Worm (Caenorhabditis elegans) whole organism, midembryonic: ENCODE data around the gene C54F6.6.
"Not testable (repeated sequence)": the region's sequence is repeated elsewhere in the genome, so short reads cannot be mapped to it uniquely, and the experiment has no call there.

ENCODE experiments used
- T22C8.4 ChIP-seq: fragments of 200-800 bp; sonication (Bioruptor generic); IDR thresholded peaks from 2 replicates; pipeline ENCODE4 v1.3.6; 2022; ENCODE audit warnings: missing genetic modification characterization, missing compliant biosample characterization
- cog-1 ChIP-seq: sonication (generic microtip); optimal IDR thresholded peaks from 2 replicates; lab custom pipeline; 2016; ENCODE audit warnings: missing genetic modification characterization, missing compliant biosample characterization
- flt-1 ChIP-seq: fragments of 200-800 bp; sonication (Bioruptor generic); IDR thresholded peaks from 2 replicates; pipeline ENCODE4 v1.3.6; 2022; ENCODE audit warnings: missing genetic modification characterization, missing compliant biosample characterization
- klf-2 ChIP-seq: fragments of 200-800 bp; sonication (Bioruptor generic); conservative IDR thresholded peaks from 2 replicates; pipeline ENCODE4 v1.3.6; 2022; ENCODE audit warnings: missing genetic modification reagents, missing genetic modification characterization, missing compliant biosample characterization
- med-1 ChIP-seq: sonication (generic microtip); optimal IDR thresholded peaks from 2 replicates; lab custom pipeline; 2017; ENCODE audit warnings: missing genetic modification characterization, mild to moderate bottlenecking, missing compliant biosample characterization, antibody characterized with exemption, missing genetic modification reagents; ENCODE audit not compliant: insufficient read depth
- ref-1 ChIP-seq: fragments of 200-800 bp; sonication (Bioruptor generic); conservative IDR thresholded peaks from 2 replicates; pipeline ENCODE4 v1.3.6; 2022; ENCODE audit warnings: missing genetic modification reagents, missing genetic modification characterization, missing compliant biosample characterization
- tab-1 ChIP-seq: fragments of 200-800 bp; sonication (Bioruptor generic); IDR thresholded peaks from 2 replicates; pipeline ENCODE4 v1.3.6; 2022; ENCODE audit warnings: missing genetic modification characterization, missing compliant biosample characterization
- ztf-23 ChIP-seq: fragments of 200-800 bp; sonication (Bioruptor generic); IDR thresholded peaks from 2 replicates; pipeline ENCODE4 v1.3.6; 2022; ENCODE audit warnings: missing genetic modification reagents, missing genetic modification characterization, missing compliant biosample characterization
- ztf-29 ChIP-seq: fragments of 200-800 bp; sonication (Bioruptor generic); IDR thresholded peaks from 2 replicates; pipeline ENCODE4 v1.3.6; 2022; ENCODE audit warnings: missing genetic modification reagents, missing genetic modification characterization, missing compliant biosample characterization

C54F6.6 gene

DNA sequence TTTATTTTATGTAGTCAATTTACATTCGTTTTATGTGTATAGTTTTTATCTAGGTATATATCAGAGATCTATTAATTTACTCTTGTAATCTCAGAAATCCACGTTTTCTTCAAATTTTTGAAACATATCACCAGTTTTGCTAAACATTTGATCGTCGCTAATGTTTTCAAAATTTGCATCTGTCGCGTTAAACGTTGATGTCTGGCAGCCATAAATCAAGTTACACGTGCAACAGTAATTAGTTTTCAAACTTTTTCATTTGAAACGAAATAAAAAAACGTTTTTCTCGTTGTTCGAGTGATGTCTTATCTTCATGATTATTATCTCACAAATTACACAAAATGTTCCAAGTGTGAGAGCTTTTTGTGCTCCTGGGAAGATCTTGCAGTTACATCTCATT lies 26.1 kb upstream of the C54F6.6 start, which contains the start of gene srh-79:
Gene srh-79 (plus strand): TSS at position 301 of the 400 bp plus-strand sequence.
- TF ChIP-seq ztf-23 (GFP tag; lab: Robert Waterston, UW): no peak
- TF ChIP-seq med-1 (GFP tag; lab: Kevin White, UChicago): no peak
- no peak for TF ChIP-seq flt-1 (GFP tag; lab: Robert Waterston, UW)
- no peak for TF ChIP-seq T22C8.4
- TF ChIP-seq tab-1: no peak
- TF ChIP-seq ztf-29 (GFP tag; lab: Robert Waterston, UW): no peak
- no peak for TF ChIP-seq ref-1
- TF ChIP-seq klf-2: no peak
- no peak for TF ChIP-seq cog-1 (tag; lab: Kevin White, UChicago)

DNA sequence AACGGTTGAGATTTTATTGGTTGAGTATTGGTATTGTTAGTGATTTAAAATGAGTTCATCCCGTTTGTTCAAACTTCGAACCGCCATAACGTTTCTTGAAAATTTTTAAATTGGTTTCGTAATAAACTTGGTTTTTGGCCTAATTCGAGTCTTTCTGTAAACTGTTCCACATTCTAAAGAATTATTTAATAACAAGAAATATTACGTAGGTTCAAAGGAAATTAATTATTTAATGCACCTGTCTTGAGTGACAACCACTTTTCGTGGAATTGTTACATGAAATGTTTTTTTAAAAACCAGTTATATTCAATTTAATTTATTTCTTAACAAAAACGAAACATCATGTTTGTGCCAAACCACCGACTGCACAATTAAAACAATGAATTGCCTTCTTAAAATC lies 22.3 kb upstream of the C54F6.6 start:
- TF ChIP-seq tab-1 (no peak), ztf-29 (GFP tag; lab: Robert Waterston, UW) (no peak), T22C8.4 (no peak), med-1 (GFP tag; lab: Kevin White, UChicago) (no peak), ref-1 (no peak), cog-1 (tag; lab: Kevin White, UChicago) (no peak), ztf-23 (GFP tag; lab: Robert Waterston, UW) (no peak), flt-1 (GFP tag; lab: Robert Waterston, UW) (no peak)

DNA sequence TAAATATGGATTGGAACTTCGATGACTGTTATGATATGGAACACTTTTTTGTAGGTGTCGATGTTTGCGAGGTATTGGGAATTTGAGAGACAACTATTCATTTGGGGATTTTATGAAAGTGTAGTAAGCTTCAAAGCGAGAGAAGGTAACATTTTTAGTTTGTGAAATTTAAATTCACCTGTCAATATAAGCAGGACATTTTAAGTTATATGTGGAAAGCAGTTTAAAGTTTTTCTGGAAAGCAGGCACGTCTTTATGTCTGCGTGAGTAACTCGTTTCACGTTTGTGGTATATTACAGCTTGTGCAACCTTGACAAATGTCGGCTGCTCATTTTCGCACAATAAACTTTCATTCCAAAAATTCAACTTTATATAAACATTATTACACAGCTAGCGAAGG lies 19.2 kb upstream of the C54F6.6 start, which contains the start of gene srh-229:
Gene srh-229 (minus strand): TSS at position 101 of the 400 bp plus-strand sequence.
- TF ChIP-seq ref-1 (no peak), med-1 (GFP tag; lab: Kevin White, UChicago) (no peak), cog-1 (tag; lab: Kevin White, UChicago) (no peak), flt-1 (GFP tag; lab: Robert Waterston, UW) (no peak)

ce11 chrV:7506207-7506606 lies 17.3 kb upstream of the C54F6.6 start:
- TF ChIP-seq T22C8.4: no peak
- no peak for TF ChIP-seq ztf-23 (GFP tag; lab: Robert Waterston, UW)
- TF ChIP-seq ref-1: no peak
- no peak for TF ChIP-seq cog-1 (tag; lab: Kevin White, UChicago)
- no peak for TF ChIP-seq tab-1
- no peak for TF ChIP-seq klf-2
- TF ChIP-seq flt-1 (GFP tag; lab: Robert Waterston, UW): no peak
- no peak for TF ChIP-seq ztf-29 (GFP tag; lab: Robert Waterston, UW)
- TF ChIP-seq med-1 (GFP tag; lab: Kevin White, UChicago): no peak

- TF ChIP-seq klf-2 (no peak), flt-1 (GFP tag; lab: Robert Waterston, UW) (no peak), ztf-29 (GFP tag; lab: Robert Waterston, UW) (no peak), cog-1 (tag; lab: Kevin White, UChicago) (no peak), med-1 (GFP tag; lab: Kevin White, UChicago) (no peak), tab-1 (no peak), ref-1 (no peak), T22C8.4 (no peak), ztf-23 (GFP tag; lab: Robert Waterston, UW) (no peak)
Measured at ce11 chrV:7508566-7509044, 14.9 kb upstream of the C54F6.6 start, which contains the start of the genes str-31 and nhr-172. str-31 (minus strand) TSS chrV:7508666. nhr-172 (plus strand) TSS chrV:7508994.

- not testable (repeated sequence) for TF ChIP-seq ztf-29 (GFP tag; lab: Robert Waterston, UW); tab-1; ref-1
Measured at ce11 chrV:7511465-7511864, 12.0 kb upstream of the C54F6.6 start, which contains the start of gene nhr-171. nhr-171 (plus strand) TSS chrV:7511765.

- TF ChIP-seq ztf-23 (GFP tag; lab: Robert Waterston, UW): no peak
- TF ChIP-seq ref-1: no peak
- TF ChIP-seq cog-1 (tag; lab: Kevin White, UChicago): no peak
- no peak for TF ChIP-seq T22C8.4
- TF ChIP-seq flt-1 (GFP tag; lab: Robert Waterston, UW): no peak
Measured at ce11 chrV:7514939-7515338, 8.6 kb upstream of the C54F6.6 start, which contains the start of gene srb-18. srb-18 (plus strand) TSS chrV:7515239.

- no peak for TF ChIP-seq cog-1 (tag; lab: Kevin White, UChicago)
- no peak for TF ChIP-seq ztf-29 (GFP tag; lab: Robert Waterston, UW)
- TF ChIP-seq ref-1: no peak
- no peak for TF ChIP-seq flt-1 (GFP tag; lab: Robert Waterston, UW)
- no peak for TF ChIP-seq med-1 (GFP tag; lab: Kevin White, UChicago)
- no peak for TF ChIP-seq ztf-23 (GFP tag; lab: Robert Waterston, UW)
- TF ChIP-seq T22C8.4: no peak
- TF ChIP-seq klf-2: no peak
- TF ChIP-seq tab-1: no peak
Measured at ce11 chrV:7520077-7520476, 3.4 kb upstream of the C54F6.6 start, which contains the start of gene srb-19. srb-19 (minus strand) TSS chrV:7520177.

- TF ChIP-seq tab-1 (no peak), cog-1 (tag; lab: Kevin White, UChicago) (no peak), flt-1 (GFP tag; lab: Robert Waterston, UW) (no peak), klf-2 (no peak), ref-1 (no peak), med-1 (GFP tag; lab: Kevin White, UChicago) (no peak), ztf-23 (GFP tag; lab: Robert Waterston, UW) (no peak), ztf-29 (GFP tag; lab: Robert Waterston, UW) (no peak), T22C8.4 (no peak)
Measured at ce11 chrV:7521304-7521703, 2.2 kb upstream of the C54F6.6 start.

- no peak for TF ChIP-seq klf-2
- no peak for TF ChIP-seq cog-1 (tag; lab: Kevin White, UChicago)
- no peak for TF ChIP-seq ztf-23 (GFP tag; lab: Robert Waterston, UW)
- TF ChIP-seq ref-1: no peak
- no peak for TF ChIP-seq tab-1
- TF ChIP-seq T22C8.4: no peak
- TF ChIP-seq med-1 (GFP tag; lab: Kevin White, UChicago): no peak
- no peak for TF ChIP-seq ztf-29 (GFP tag; lab: Robert Waterston, UW)
- TF ChIP-seq flt-1 (GFP tag; lab: Robert Waterston, UW): no peak
Measured at ce11 chrV:7522279-7522678, 1.2 kb upstream of the C54F6.6 start, which contains the start of gene C54F6.15. C54F6.15 (minus strand) TSS chrV:7522379.
